Fruit fly (Drosophila melanogaster) whole organism, embryonic: ENCODE measurements around the gene eIF4E6.

Source experiments
- CG13775 ChIP-seq: fragments of 200-800 bp; sonication (Bioruptor generic); optimal IDR thresholded peaks from 3 replicates; lab custom pipeline; 2017; ENCODE audit warnings: missing biosample characterization, mild to moderate bottlenecking, missing genetic modification characterization
- zen2 ChIP-seq: fragments of 200-800 bp; sonication (Bioruptor generic); IDR thresholded peaks from 3 replicates; pipeline ENCODE4 v1.3.6; 2022; ENCODE audit warnings: missing biosample characterization, missing genetic modification characterization; ENCODE audit not compliant: partially characterized antibody

dm6 chr3R:29063207-29063920 is 36.4 kb upstream of the eIF4E6 start:
- TF ChIP-seq CG13775 (GFP tag; lab: Kevin White, UChicago), result peak; percentile 83
- no peak for TF ChIP-seq zen2 (GFP tag; lab: Robert Waterston, UW)
